Worm (Caenorhabditis elegans): ENCODE measurements around the gene K03B8.8.

ce11 chrV:11412125-11412524 is 1.3 kb upstream of the K03B8.8 start:
- TF ChIP-seq ces-1 (GFP tag; optimal IDR thresholded peaks at IDR 0.05), result no peak
- TF ChIP-seq ceh-82 (tag; optimal IDR thresholded peaks at IDR 0.05), result no peak
- TF ChIP-seq lir-3 (tag; optimal IDR thresholded peaks at IDR 0.05), result no peak
- peak; percentile 77 for TF ChIP-seq hlh-11 (tag; optimal IDR thresholded peaks at IDR 0.05)

Data from whole organism, L4 larva.